Fruit fly (Drosophila melanogaster) Kc167 (cell line): ENCODE measurements around the gene CG5509.

ENCODE experiments used
- h ChIP-seq: fragments of >200 bp; optimal IDR thresholded peaks from 3 replicates; lab custom pipeline; 2018; ENCODE audit warnings: missing external identifiers
- insv ChIP-seq: fragments of >200 bp; optimal IDR thresholded peaks from 3 replicates; lab custom pipeline; 2018; ENCODE audit warnings: missing external identifiers
- psq ChIP-seq: fragments of >200 bp; optimal IDR thresholded peaks from 2 replicates; lab custom pipeline; 2017; ENCODE audit warnings: missing external identifiers

dm6 chr3R:12406235-12407196, 45.7 kb upstream of the CG5509 start, which contains the start of gene CG5167:
- no peak for TF ChIP-seq psq (lab: Kevin White, UChicago)
- no peak for TF ChIP-seq h
- no peak for TF ChIP-seq insv (lab: Kevin White, UChicago)
